Worm (Caenorhabditis elegans) whole organism, midembryonic: Measurements from ENCODE around the gene ets-8.

Experiments used
- T22C8.4 ChIP-seq: fragments of 200-800 bp; sonication (Bioruptor generic); IDR thresholded peaks from 2 replicates; pipeline ENCODE4 v1.3.6; 2022; ENCODE audit warnings: missing genetic modification characterization, missing compliant biosample characterization
- flt-1 ChIP-seq: fragments of 200-800 bp; sonication (Bioruptor generic); IDR thresholded peaks from 2 replicates; pipeline ENCODE4 v1.3.6; 2022; ENCODE audit warnings: missing genetic modification characterization, missing compliant biosample characterization
- med-1 ChIP-seq: sonication (generic microtip); optimal IDR thresholded peaks from 2 replicates; lab custom pipeline; 2017; ENCODE audit warnings: missing genetic modification characterization, mild to moderate bottlenecking, missing compliant biosample characterization, antibody characterized with exemption, missing genetic modification reagents; ENCODE audit not compliant: insufficient read depth
- ztf-23 ChIP-seq: fragments of 200-800 bp; sonication (Bioruptor generic); IDR thresholded peaks from 2 replicates; pipeline ENCODE4 v1.3.6; 2022; ENCODE audit warnings: missing genetic modification reagents, missing genetic modification characterization, missing compliant biosample characterization

ce11 chrIV:1126490-1126889 is 33.8 kb downstream of the ets-8 start, which contains the start of gene perm-2:
- no peak for TF ChIP-seq T22C8.4 (GFP tag; lab: Robert Waterston, UW)
- no peak for TF ChIP-seq ztf-23
- no peak for TF ChIP-seq flt-1 (GFP tag; lab: Robert Waterston, UW)
- no peak for TF ChIP-seq med-1 (GFP tag; lab: Kevin White, UChicago)
